Fruit fly (Drosophila melanogaster) whole organism: ENCODE results near the gene CG32365.
A peak's percentile ranks its signal among the peaks of the same experiment; 100 is the strongest.

Experiments
- CG8478 ChIP-seq: fragments of >200 bp; optimal IDR thresholded peaks from 2 replicates; lab custom pipeline; 2018; ENCODE audit warnings: inconsistent platforms
- Dll ChIP-seq: fragments of >200 bp; optimal IDR thresholded peaks from 2 replicates; lab custom pipeline; 2017
- EcR ChIP-seq, 2 experiments: fragments of >200 bp; optimal IDR thresholded peaks; 2 replicates each; lab custom pipeline; 2017; ENCODE audit warnings: missing biosample characterization in 2 of 2, missing genetic modification characterization in 2 of 2, missing genetic modification reagents in 2 of 2
- pan ChIP-seq: fragments of >200 bp; optimal IDR thresholded peaks from 2 replicates; lab custom pipeline; 2017
- psq ChIP-seq: fragments of >200 bp; optimal IDR thresholded peaks from 2 replicates; lab custom pipeline; 2017
- usp ChIP-seq: fragments of >200 bp; optimal IDR thresholded peaks from 2 replicates; lab custom pipeline; 2017; ENCODE audit warnings: missing biosample characterization, missing genetic modification characterization, mixed read lengths

Gene CG32365

DNA sequence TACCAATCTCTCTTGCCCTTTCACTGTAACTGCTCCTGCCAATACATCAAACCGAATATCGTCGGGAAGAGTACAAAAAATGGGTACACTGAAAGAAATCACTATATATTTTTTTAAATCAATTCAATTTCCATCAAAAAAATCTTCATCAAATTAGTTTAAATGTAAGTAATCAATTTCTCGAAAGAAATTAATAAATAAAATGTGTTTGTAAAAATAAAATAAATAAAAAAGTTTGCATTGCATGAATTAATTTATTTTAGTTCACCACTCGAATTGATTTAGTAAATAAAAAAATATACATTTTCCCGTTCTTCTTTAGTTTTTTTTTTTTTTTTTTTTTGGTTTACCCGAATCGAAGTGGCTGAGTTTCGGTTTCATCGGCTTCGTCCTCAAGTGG lies 7.0 kb upstream of the CG32365 start:
- no peak for TF ChIP-seq usp (GFP tag; lab: Kevin White, UChicago)
- no peak for TF ChIP-seq Dll (lab: Kevin White, UChicago)
- TF ChIP-seq CG8478 (lab: Kevin White, UChicago), result no peak
- TF ChIP-seq pan (lab: Kevin White, UChicago), result no peak
- no peak for TF ChIP-seq psq (lab: Kevin White, UChicago)
- no peak for TF ChIP-seq EcR (GFP tag; optimal IDR thresholded peaks at IDR 0.05; lab: Kevin White, UChicago)

DNA sequence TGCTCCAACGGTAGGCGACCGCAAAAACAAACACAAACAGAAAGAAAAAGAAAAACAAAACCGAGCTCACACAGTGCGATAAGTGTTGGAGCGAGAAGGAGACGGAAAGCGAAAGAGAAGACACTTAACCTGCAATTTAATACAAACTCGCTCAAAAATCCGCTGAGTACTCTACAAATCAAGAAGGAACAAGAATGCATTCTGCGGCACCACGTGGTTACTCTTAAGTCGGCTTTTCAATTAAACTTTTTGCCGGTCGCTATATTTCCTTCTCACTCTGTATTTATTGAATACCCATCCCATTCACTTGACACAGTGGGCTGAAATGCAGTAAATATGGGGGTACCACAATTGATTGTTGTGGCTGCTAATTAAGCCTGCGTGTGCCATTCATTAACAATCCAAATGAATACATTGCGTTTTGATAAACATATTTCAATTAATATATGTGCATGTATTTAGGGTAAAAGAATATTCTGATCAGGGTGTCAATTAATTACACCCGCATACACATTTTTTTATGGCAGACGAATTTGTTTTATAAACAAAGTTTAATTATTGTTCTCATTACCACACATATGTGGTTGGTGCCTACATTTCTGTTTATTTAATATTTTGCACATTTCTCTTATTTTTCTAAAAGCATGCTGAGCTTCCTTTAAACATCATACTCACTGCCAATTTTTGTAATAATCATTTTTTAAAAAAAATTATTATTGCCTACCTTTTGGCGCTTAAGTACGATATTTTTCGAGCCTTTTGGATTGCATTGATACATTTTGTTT lies 6.4 kb upstream of the CG32365 start:
- no peak for TF ChIP-seq pan (lab: Kevin White, UChicago)
- TF ChIP-seq psq (lab: Kevin White, UChicago), result no peak
- no peak for TF ChIP-seq CG8478 (lab: Kevin White, UChicago)
- no peak for TF ChIP-seq Dll (lab: Kevin White, UChicago)
- TF ChIP-seq usp (GFP tag; lab: Kevin White, UChicago), result no peak
- no peak for TF ChIP-seq EcR (GFP tag; optimal IDR thresholded peaks at IDR 0.05; lab: Kevin White, UChicago)

DNA sequence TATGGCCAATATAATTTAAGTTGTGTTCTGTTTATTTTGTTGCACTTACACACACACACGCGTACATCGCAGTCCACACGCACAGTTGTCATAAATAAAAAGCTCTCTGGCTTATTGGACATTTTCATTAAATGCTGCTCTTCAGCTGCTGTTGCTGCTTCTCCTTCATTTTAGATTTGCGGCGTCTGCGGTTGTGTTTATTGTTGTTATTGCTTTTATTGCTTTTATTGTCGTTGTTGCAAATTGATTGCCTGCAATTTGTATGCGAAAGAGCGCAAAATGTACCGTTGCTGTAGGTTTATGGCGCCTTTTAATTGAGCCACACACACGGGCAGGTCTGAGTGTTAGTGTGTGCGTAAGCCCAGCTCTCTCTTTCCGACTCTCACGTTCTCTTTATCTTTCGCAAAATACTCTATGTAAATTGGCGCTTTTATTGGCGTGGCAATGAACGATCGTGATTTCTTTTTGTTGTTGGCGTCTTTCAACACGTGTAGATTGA lies 5.5 kb upstream of the CG32365 start:
- TF ChIP-seq psq (lab: Kevin White, UChicago) (no peak), CG8478 (lab: Kevin White, UChicago) (no peak), Dll (lab: Kevin White, UChicago) (peak; percentile 12)

DNA sequence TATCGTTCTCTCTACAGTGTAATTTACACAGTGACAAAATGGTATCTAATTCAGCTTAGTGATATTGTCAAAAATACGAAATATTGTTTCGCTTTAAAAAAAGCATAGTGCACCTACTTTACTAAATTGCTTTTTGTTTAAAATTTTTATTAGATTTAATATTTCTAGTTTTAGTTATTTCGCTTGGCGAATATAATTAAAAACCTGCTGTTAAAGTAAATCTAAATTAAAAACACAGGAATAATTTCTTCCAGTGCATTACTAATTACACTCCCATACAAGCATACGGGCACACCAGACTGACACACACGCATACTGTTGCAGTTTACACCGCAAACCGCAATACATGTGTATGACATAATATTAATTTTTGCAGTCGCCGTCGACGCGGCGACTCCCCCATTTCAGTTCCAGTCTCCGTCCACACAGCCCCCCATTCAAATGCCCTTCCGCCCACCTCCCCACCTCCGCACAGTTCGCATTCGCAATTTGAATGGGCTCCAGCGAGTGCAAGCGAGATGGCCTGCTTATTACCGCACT lies 5.0 kb upstream of the CG32365 start:
- TF ChIP-seq CG8478 (lab: Kevin White, UChicago) (no peak), usp (GFP tag; lab: Kevin White, UChicago) (no peak), EcR (GFP tag; optimal IDR thresholded peaks at IDR 0.05; lab: Kevin White, UChicago) (no peak), psq (lab: Kevin White, UChicago) (no peak), pan (lab: Kevin White, UChicago) (no peak), Dll (lab: Kevin White, UChicago) (no peak)

DNA sequence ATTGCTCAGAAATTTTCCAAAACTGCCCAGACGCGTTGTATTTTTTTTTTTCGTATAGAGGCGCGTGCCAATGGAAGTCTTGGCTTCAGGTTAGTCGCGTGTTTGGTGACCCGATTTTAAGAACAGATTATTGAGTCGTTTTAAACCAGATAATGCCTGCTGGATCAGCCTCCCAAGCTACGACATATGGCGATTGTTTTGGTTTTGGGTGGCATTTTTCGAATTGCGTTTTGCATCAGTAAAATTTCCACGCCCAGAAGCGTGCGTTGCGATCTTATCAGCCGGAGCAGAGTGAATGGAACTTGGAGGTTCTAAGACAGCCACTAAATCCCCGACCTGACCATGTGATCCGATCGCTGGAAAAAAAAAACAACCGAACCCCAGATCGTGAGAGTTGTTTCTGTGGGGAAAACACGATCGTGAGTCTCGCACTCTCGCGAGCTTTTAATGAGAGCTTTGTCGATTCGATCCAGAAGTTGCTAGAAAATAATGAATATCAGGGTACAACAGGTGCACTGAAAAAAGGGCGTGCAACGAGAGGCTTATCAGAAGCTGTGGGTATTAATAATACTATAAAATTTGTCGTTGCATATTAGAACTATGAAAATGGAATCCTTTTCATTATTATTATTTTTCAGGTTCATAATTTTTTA lies 3.6 kb upstream of the CG32365 start:
- TF ChIP-seq pan (lab: Kevin White, UChicago) (no peak), Dll (lab: Kevin White, UChicago) (no peak), EcR (GFP tag; optimal IDR thresholded peaks at IDR 0.05; lab: Kevin White, UChicago) (no peak), CG8478 (lab: Kevin White, UChicago) (no peak), usp (GFP tag; lab: Kevin White, UChicago) (no peak), psq (lab: Kevin White, UChicago) (no peak)

DNA sequence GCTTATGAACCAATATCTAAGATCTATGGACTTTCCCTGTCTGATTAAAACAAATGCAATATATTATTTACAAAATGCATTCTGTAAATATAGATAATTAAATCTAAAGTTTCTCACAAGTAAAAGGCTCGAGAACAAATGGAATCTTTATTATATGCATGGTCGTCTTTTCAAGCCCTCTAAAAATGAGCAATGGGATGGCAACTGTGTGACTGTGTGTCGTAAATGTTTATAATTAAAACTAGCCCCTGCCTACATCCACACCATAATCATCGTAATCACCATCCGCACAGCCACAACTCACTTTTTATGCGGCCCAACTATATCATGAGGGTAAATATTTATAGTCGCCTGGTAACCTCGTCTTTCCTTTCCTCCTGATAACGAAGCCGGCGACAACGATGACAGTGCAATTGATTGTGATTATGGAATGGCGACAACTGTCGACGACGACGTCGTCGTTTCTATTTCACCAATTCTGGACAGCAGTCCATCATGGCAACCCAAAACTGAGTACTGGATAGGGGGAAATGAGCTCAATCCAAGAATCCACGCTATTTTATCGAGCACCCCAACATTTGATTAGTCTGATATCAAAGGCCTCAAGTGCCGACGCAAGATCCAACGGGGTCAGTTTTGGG lies 3.0 kb upstream of the CG32365 start:
- no peak for TF ChIP-seq CG8478 (lab: Kevin White, UChicago)
- no peak for TF ChIP-seq EcR (GFP tag; optimal IDR thresholded peaks at IDR 0.05; lab: Kevin White, UChicago)
- TF ChIP-seq Dll (lab: Kevin White, UChicago), result no peak
- no peak for TF ChIP-seq psq (lab: Kevin White, UChicago)
- TF ChIP-seq usp (GFP tag; lab: Kevin White, UChicago), result no peak
- TF ChIP-seq pan (lab: Kevin White, UChicago), result no peak

DNA sequence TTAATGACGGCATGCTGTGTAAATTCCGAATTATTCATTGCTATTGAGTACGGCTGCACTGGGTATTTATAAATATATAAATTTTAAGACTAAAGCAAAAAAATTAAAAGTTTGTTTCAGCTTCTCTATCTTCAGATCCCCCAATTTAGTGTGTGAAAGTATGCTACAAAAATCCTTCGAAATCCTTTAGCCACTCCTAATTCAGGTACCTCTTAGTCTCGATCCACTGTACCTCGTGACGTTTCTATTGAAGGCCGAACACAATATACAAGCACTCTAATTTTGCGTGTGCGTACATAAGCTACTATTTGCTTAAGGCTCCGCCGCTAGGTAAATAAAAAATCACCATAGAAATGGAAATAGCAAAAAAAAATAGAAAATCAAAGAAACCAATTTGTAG lies 2.3 kb upstream of the CG32365 start:
- no peak for TF ChIP-seq usp (GFP tag; lab: Kevin White, UChicago)
- TF ChIP-seq pan (lab: Kevin White, UChicago), result no peak
- no peak for TF ChIP-seq Dll (lab: Kevin White, UChicago)
- no peak for TF ChIP-seq CG8478 (lab: Kevin White, UChicago)
- TF ChIP-seq EcR (GFP tag; optimal IDR thresholded peaks at IDR 0.05; lab: Kevin White, UChicago), result no peak
- no peak for TF ChIP-seq psq (lab: Kevin White, UChicago)

DNA sequence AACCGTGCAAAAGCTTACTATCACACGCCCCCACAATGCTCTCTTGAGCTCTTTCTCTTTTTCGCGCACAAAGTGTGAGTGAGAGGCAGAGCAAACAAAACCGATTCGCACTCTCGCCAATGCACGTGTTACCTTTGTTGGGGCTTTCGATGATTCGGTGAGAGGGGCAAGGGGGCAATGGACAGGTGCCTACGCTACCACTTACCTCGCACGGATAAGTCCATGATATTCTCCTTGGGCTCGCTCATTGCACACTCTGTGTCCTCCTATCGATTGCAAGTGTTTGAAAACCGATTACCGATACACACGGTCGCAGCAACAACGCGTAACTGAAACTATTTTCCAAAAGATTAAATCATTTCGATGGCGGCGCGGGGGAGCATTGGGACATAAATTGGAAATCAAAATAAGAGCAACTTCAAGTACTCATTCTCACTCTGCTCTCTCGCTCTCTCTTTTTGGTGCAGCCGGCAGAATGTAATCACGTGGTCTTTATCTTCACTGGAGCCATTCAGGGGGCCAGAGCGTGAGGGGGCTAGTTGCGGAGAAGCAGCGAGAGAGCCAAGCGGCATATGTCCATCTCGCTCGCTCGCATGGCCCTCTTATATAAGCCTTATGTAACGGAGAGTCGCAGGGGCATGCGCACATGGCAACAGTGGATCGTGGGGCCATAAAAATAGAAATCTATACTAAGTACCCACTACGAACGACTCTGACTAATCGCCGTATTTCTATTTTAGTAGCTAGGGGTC lies 1.6 kb upstream of the CG32365 start, which contains the start of gene Pdp1:
Pdp1 (minus strand) TSS at position 334 of the 752 bp plus-strand sequence.
- peak; percentile 10 for TF ChIP-seq CG8478 (lab: Kevin White, UChicago)
- no peak for TF ChIP-seq usp (GFP tag; lab: Kevin White, UChicago)
- TF ChIP-seq Dll (lab: Kevin White, UChicago), result peak; percentile 22

DNA sequence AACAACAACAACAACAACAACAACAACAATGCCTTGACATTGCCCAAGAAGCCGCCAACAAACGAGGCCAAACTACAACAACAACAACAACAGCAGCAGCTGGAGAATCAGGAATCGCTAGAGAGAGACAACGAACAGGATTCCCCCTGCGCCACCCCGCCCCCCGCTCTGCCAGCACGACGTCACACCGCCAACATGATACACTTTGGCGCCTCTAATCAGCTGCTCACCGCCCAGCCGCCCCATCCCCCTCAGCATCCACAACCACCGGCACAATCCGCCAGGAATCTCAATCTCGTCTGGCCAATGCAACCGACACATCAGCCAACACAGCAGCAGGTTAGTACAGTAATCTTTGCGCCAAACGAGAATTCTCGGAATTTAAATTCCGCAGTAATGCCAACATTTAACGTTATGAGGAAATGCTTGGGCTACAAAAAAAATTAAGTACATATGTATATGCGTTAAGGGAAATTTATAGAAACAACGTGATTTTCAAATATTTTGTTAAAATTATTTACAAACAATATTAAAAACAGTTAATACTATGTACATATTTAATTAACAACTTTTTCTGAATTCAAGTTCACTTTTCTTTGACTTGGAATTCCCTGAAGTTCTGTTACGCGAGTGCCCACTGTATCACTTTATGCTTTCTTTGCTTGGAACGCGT lies 1.0 kb downstream of the CG32365 start:
- TF ChIP-seq usp (GFP tag; lab: Kevin White, UChicago), result no peak
- peak; percentile 59 for TF ChIP-seq Dll (lab: Kevin White, UChicago)
- no peak for TF ChIP-seq CG8478 (lab: Kevin White, UChicago)

DNA sequence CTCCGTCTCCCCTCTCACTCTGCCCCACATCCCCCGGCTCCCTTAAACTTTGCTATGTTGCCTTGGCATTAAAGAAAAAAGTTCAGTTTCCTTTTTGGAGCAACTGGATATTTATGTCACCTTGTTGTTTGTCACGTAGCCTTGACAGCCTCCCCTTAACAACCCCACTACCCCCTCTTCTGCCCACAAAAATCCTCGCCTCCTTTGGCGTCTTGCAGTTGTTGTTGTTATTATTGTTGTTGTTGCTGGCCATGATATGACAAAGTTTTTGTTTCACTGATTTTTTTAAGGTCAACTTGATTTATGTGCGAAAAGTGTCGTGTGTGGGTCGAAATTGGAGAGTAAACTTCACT lies 1.5 kb downstream of the CG32365 start:
- TF ChIP-seq EcR (GFP tag; optimal IDR thresholded peaks at IDR 0.05; lab: Kevin White, UChicago) (no peak), usp (GFP tag; lab: Kevin White, UChicago) (no peak), pan (lab: Kevin White, UChicago) (no peak), CG8478 (lab: Kevin White, UChicago) (no peak), psq (lab: Kevin White, UChicago) (no peak), Dll (lab: Kevin White, UChicago) (no peak)
